Worm (Caenorhabditis elegans) whole organism, late embryonic: Measurements from ENCODE around the gene zip-2.

Experiments
- C08G9.2 ChIP-seq: sonication (generic microtip); optimal IDR thresholded peaks from 2 replicates; lab custom pipeline; 2016; ENCODE audit warnings: mild to moderate bottlenecking, missing genetic modification characterization, moderate library complexity, missing compliant biosample characterization
- C38D4.7 ChIP-seq: fragments of 200-800 bp; sonication (Bioruptor generic); optimal IDR thresholded peaks from 2 replicates; lab custom pipeline; 2018; ENCODE audit warnings: mild to moderate bottlenecking, missing genetic modification characterization, moderate library complexity, missing compliant biosample characterization
- K02D7.2 ChIP-seq: sonication (generic microtip); optimal IDR thresholded peaks from 2 replicates; lab custom pipeline; 2017; ENCODE audit warnings: mild to moderate bottlenecking, missing genetic modification characterization, missing compliant biosample characterization
- T23F11.4 ChIP-seq: fragments of 200-800 bp; sonication (Bioruptor generic); optimal IDR thresholded peaks from 2 replicates; lab custom pipeline; 2018; ENCODE audit warnings: mild to moderate bottlenecking, missing genetic modification characterization, missing compliant biosample characterization
- Y22D7AL.16 ChIP-seq: sonication (generic microtip); optimal IDR thresholded peaks from 2 replicates; lab custom pipeline; 2016; ENCODE audit warnings: missing genetic modification characterization, missing compliant biosample characterization
- ama-1 ChIP-seq: fragments of 150-350 bp; optimal IDR thresholded peaks from 2 replicates; lab custom pipeline; 2014
- ceh-14 ChIP-seq: sonication (generic microtip); optimal IDR thresholded peaks from 2 replicates; lab custom pipeline; 2016; ENCODE audit warnings: missing genotype, missing genetic modification characterization, missing compliant biosample characterization
- ceh-18 ChIP-seq: sonication (generic microtip); optimal IDR thresholded peaks from 2 replicates; lab custom pipeline; 2016; ENCODE audit warnings: missing genetic modification characterization, missing compliant biosample characterization
- ceh-2 ChIP-seq: sonication (generic microtip); optimal IDR thresholded peaks from 2 replicates; lab custom pipeline; 2016; ENCODE audit warnings: missing genotype, missing genetic modification characterization, missing compliant biosample characterization
- ceh-24 ChIP-seq: sonication (generic microtip); optimal IDR thresholded peaks from 2 replicates; lab custom pipeline; 2016; ENCODE audit warnings: mild to moderate bottlenecking, missing genetic modification characterization, missing compliant biosample characterization
- ceh-30 ChIP-seq: fragments of 150-350 bp; optimal IDR thresholded peaks from 2 replicates; lab custom pipeline; 2014; ENCODE audit warnings: missing biosample characterization, missing genetic modification characterization
- ceh-31 ChIP-seq: sonication (generic microtip); optimal IDR thresholded peaks from 2 replicates; lab custom pipeline; 2016; ENCODE audit warnings: missing genetic modification characterization, missing compliant biosample characterization
- ceh-34 ChIP-seq: sonication (generic microtip); optimal IDR thresholded peaks from 2 replicates; lab custom pipeline; 2016; ENCODE audit warnings: mild to moderate bottlenecking, missing genetic modification characterization, missing compliant biosample characterization
- ceh-48 ChIP-seq: sonication (generic microtip); optimal IDR thresholded peaks from 2 replicates; lab custom pipeline; 2016; ENCODE audit warnings: missing genetic modification characterization, inconsistent platforms, missing compliant biosample characterization
- ceh-6 ChIP-seq: fragments of 200-800 bp; sonication (Bioruptor generic); optimal IDR thresholded peaks from 2 replicates; lab custom pipeline; 2018; ENCODE audit warnings: mild to moderate bottlenecking, missing genetic modification characterization, missing compliant biosample characterization
- dmd-4 ChIP-seq: sonication (generic microtip); optimal IDR thresholded peaks from 2 replicates; lab custom pipeline; 2016; ENCODE audit warnings: borderline replicate concordance, missing genetic modification characterization, missing compliant biosample characterization
- dve-1 ChIP-seq: sonication (generic microtip); optimal IDR thresholded peaks from 2 replicates; lab custom pipeline; 2017; ENCODE audit warnings: antibody characterized with exemption, mild to moderate bottlenecking, missing genetic modification characterization, missing compliant biosample characterization
- elt-2 ChIP-seq: sonication (generic microtip); optimal IDR thresholded peaks from 2 replicates; lab custom pipeline; 2016; ENCODE audit warnings: missing genetic modification reagents, missing genetic modification characterization, missing compliant biosample characterization
- elt-4 ChIP-seq: sonication (generic microtip); optimal IDR thresholded peaks from 2 replicates; lab custom pipeline; 2016; ENCODE audit warnings: missing genetic modification characterization, missing compliant biosample characterization
- ets-4 ChIP-seq: sonication (generic microtip); optimal IDR thresholded peaks from 2 replicates; lab custom pipeline; 2016; ENCODE audit warnings: missing genetic modification characterization, missing compliant biosample characterization
- eyg-1 ChIP-seq: sonication (generic microtip); optimal IDR thresholded peaks from 2 replicates; lab custom pipeline; 2016; ENCODE audit warnings: missing genotype, missing genetic modification characterization, missing compliant biosample characterization
- fax-1 ChIP-seq: sonication (generic microtip); optimal IDR thresholded peaks from 2 replicates; lab custom pipeline; 2016; ENCODE audit warnings: missing genotype, missing genetic modification characterization, missing compliant biosample characterization
- fkh-10 ChIP-seq: fragments of 150-350 bp; optimal IDR thresholded peaks from 2 replicates; lab custom pipeline; 2014; ENCODE audit warnings: missing biosample characterization, missing genetic modification reagents, missing genetic modification characterization
- fkh-6 ChIP-seq: sonication (generic microtip); optimal IDR thresholded peaks from 2 replicates; lab custom pipeline; 2016; ENCODE audit warnings: missing genetic modification characterization, missing compliant biosample characterization
- hlh-13 ChIP-seq: fragments of 200-800 bp; sonication (Bioruptor generic); optimal IDR thresholded peaks from 2 replicates; lab custom pipeline; 2018; ENCODE audit warnings: mild to moderate bottlenecking, missing genetic modification characterization, missing compliant biosample characterization
- hlh-15 ChIP-seq: sonication (generic microtip); optimal IDR thresholded peaks from 2 replicates; lab custom pipeline; 2016; ENCODE audit warnings: missing genetic modification characterization, missing compliant biosample characterization
- hlh-6 ChIP-seq: sonication (generic microtip); optimal IDR thresholded peaks from 2 replicates; lab custom pipeline; 2016; ENCODE audit warnings: missing genotype, missing genetic modification characterization, missing compliant biosample characterization
- hlh-8 ChIP-seq: sonication (generic microtip); optimal IDR thresholded peaks from 2 replicates; lab custom pipeline; 2016; ENCODE audit warnings: missing genotype, missing genetic modification characterization, missing compliant biosample characterization
- lin-11 ChIP-seq: fragments of 200-800 bp; sonication (Bioruptor generic); optimal IDR thresholded peaks from 2 replicates; lab custom pipeline; 2018; ENCODE audit warnings: mild to moderate bottlenecking, missing genetic modification characterization, missing compliant biosample characterization
- madf-2 ChIP-seq: sonication (generic microtip); optimal IDR thresholded peaks from 2 replicates; lab custom pipeline; 2017; ENCODE audit warnings: missing genetic modification characterization, missing compliant biosample characterization
- nfya-1 ChIP-seq: sonication (generic microtip); optimal IDR thresholded peaks from 2 replicates; lab custom pipeline; 2017; ENCODE audit warnings: missing genetic modification characterization, mild to moderate bottlenecking, missing compliant biosample characterization, antibody characterized with exemption, moderate library complexity
- nhr-232 ChIP-seq: sonication (generic microtip); optimal IDR thresholded peaks from 2 replicates; lab custom pipeline; 2016; ENCODE audit warnings: missing genetic modification characterization, missing compliant biosample characterization
- npax-4 ChIP-seq: sonication (generic microtip); optimal IDR thresholded peaks from 2 replicates; lab custom pipeline; 2016; ENCODE audit warnings: missing genetic modification characterization, missing compliant biosample characterization
- pag-3 ChIP-seq: sonication (generic microtip); optimal IDR thresholded peaks from 2 replicates; lab custom pipeline; 2016; ENCODE audit warnings: missing compliant biosample characterization, missing genetic modification characterization, borderline replicate concordance
- pat-9 ChIP-seq: fragments of 200-800 bp; sonication (Bioruptor generic); optimal IDR thresholded peaks from 2 replicates; lab custom pipeline; 2018; ENCODE audit warnings: mild to moderate bottlenecking, missing genetic modification characterization, moderate library complexity, missing compliant biosample characterization
- pax-1 ChIP-seq: fragments of 150-350 bp; optimal IDR thresholded peaks from 2 replicates; lab custom pipeline; 2014; ENCODE audit warnings: missing biosample characterization, missing genetic modification characterization
- pha-4 ChIP-seq: fragments of 150-350 bp; optimal IDR thresholded peaks from 2 replicates; lab custom pipeline; 2018; ENCODE audit warnings: missing biosample characterization, missing genetic modification reagents, missing genetic modification characterization
- ref-2 ChIP-seq: sonication (generic microtip); optimal IDR thresholded peaks from 2 replicates; lab custom pipeline; 2016; ENCODE audit warnings: missing genetic modification characterization, missing compliant biosample characterization
- rnt-1 ChIP-seq: sonication (generic microtip); optimal IDR thresholded peaks from 2 replicates; lab custom pipeline; 2016; ENCODE audit warnings: missing genetic modification characterization, missing compliant biosample characterization
- sdc-2 ChIP-seq: sonication (generic microtip); optimal IDR thresholded peaks from 2 replicates; lab custom pipeline; 2016; ENCODE audit warnings: missing genotype, missing genetic modification characterization, missing compliant biosample characterization
- sox-2 ChIP-seq: fragments of 200-800 bp; sonication (Bioruptor generic); IDR thresholded peaks from 2 replicates; pipeline ENCODE4 v1.3.6; 2022; ENCODE audit warnings: missing genetic modification reagents, missing genetic modification characterization, missing compliant biosample characterization
- sox-4 ChIP-seq: sonication (generic microtip); optimal IDR thresholded peaks from 2 replicates; lab custom pipeline; 2017; ENCODE audit warnings: mild to moderate bottlenecking, missing genetic modification characterization, inconsistent platforms, missing compliant biosample characterization
- syd-9 ChIP-seq: sonication (generic microtip); optimal IDR thresholded peaks from 2 replicates; lab custom pipeline; 2016; ENCODE audit warnings: mild to moderate bottlenecking, missing genetic modification characterization, moderate library complexity, missing compliant biosample characterization
- tbx-2 ChIP-seq: sonication (generic microtip); optimal IDR thresholded peaks from 2 replicates; lab custom pipeline; 2016; ENCODE audit warnings: missing genetic modification characterization, missing compliant biosample characterization
- tbx-7 ChIP-seq: sonication (generic microtip); optimal IDR thresholded peaks from 2 replicates; lab custom pipeline; 2016; ENCODE audit warnings: missing genotype, missing genetic modification characterization, missing compliant biosample characterization
- ttx-3 ChIP-seq: sonication (generic microtip); optimal IDR thresholded peaks from 2 replicates; lab custom pipeline; 2016; ENCODE audit warnings: missing genetic modification reagents, missing genetic modification characterization, missing compliant biosample characterization
- unc-3 ChIP-seq, 2 experiments: fragments of 200-800 bp in 1 of 2; sonication (Bioruptor generic) in 1 of 2; sonication (generic microtip) in 1 of 2; conservative IDR thresholded peaks in 1 of 2; optimal IDR thresholded peaks in 1 of 2; 2 replicates each; pipeline versions ENCODE4 v1.3.6 to Lab custom; 2016 to 2022; ENCODE audit warnings: missing compliant biosample characterization in 2 of 2, missing genetic modification characterization in 2 of 2, missing genetic modification reagents in 1 of 2
- unc-55 ChIP-seq: sonication (generic microtip); optimal IDR thresholded peaks from 2 replicates; lab custom pipeline; 2017; ENCODE audit warnings: missing biosample characterization, missing genetic modification reagents, missing genetic modification characterization
- zip-5 ChIP-seq: sonication (generic microtip); optimal IDR thresholded peaks from 2 replicates; lab custom pipeline; 2016; ENCODE audit warnings: missing genetic modification characterization, missing compliant biosample characterization

The zip-2 gene

ce11 chrIII:832855-833504 lies at the start of gene zip-2:
Gene zip-2 (plus strand): TSS chrIII:832982.
- TF ChIP-seq nfya-1 (tag; lab: Kevin White, UChicago): no peak
- peak; percentile 27 for TF ChIP-seq elt-2 (tag; lab: Kevin White, UChicago)

- TF ChIP-seq zip-5 (tag; lab: Kevin White, UChicago): peak; percentile 55
- TF ChIP-seq pha-4 (tag; lab: Kevin White, UChicago): no peak
- TF ChIP-seq dmd-4 (tag; lab: Kevin White, UChicago): no peak
- no peak for TF ChIP-seq hlh-6 (tag; lab: Kevin White, UChicago)
- TF ChIP-seq pag-3 (tag; lab: Kevin White, UChicago): no peak
- TF ChIP-seq ceh-34: no peak
- TF ChIP-seq eyg-1: no peak
- no peak for TF ChIP-seq ama-1
- no peak for TF ChIP-seq T23F11.4 (GFP tag; lab: Kevin White, UChicago)
- peak; percentile 53 for TF ChIP-seq tbx-7 (tag; lab: Kevin White, UChicago)
- peak; percentile 64 for TF ChIP-seq ref-2
- TF ChIP-seq K02D7.2 (tag; lab: Kevin White, UChicago): no peak
- TF ChIP-seq madf-2 (tag; lab: Kevin White, UChicago): no peak
- no peak for TF ChIP-seq Y22D7AL.16
- TF ChIP-seq unc-3 (GFP tag; conservative IDR thresholded peaks at IDR 0.05; lab: Robert Waterston, UW): 0 out of 2 replicates have a peak, but pooled peaks have one; percentile 36
- TF ChIP-seq unc-3 (tag; optimal IDR thresholded peaks at IDR 0.05; lab: Kevin White, UChicago): peak; percentile 23
- no peak for TF ChIP-seq ceh-30
- TF ChIP-seq C08G9.2 (tag; lab: Kevin White, UChicago): peak; percentile 81
- TF ChIP-seq syd-9 (tag; lab: Kevin White, UChicago): no peak
- TF ChIP-seq elt-4 (tag; lab: Kevin White, UChicago): no peak
- peak; percentile 92 for TF ChIP-seq ceh-31 (tag; lab: Kevin White, UChicago)
- peak; percentile 74 for TF ChIP-seq ceh-2 (tag; lab: Kevin White, UChicago)
- peak; percentile 42 for TF ChIP-seq hlh-8 (tag; lab: Kevin White, UChicago)
- no peak for TF ChIP-seq ceh-24 (tag; lab: Kevin White, UChicago)
- no peak for TF ChIP-seq hlh-15 (tag; lab: Kevin White, UChicago)
- TF ChIP-seq ceh-6: no peak
- no peak for TF ChIP-seq npax-4 (tag; lab: Kevin White, UChicago)
- no peak for TF ChIP-seq nhr-232 (tag; lab: Kevin White, UChicago)
- TF ChIP-seq rnt-1 (tag; lab: Kevin White, UChicago): peak; percentile 37
- TF ChIP-seq ceh-18 (tag; lab: Kevin White, UChicago): peak; percentile 11
- peak; percentile 63 for TF ChIP-seq ets-4 (tag; lab: Kevin White, UChicago)
- TF ChIP-seq unc-55 (GFP tag; lab: Kevin White, UChicago): no peak
- peak; percentile 23 for TF ChIP-seq sdc-2
- no peak for TF ChIP-seq lin-11 (tag; lab: Kevin White, UChicago)
- no peak for TF ChIP-seq sox-2
- no peak for TF ChIP-seq fkh-10
- TF ChIP-seq fax-1: peak; percentile 59
- TF ChIP-seq ceh-14 (tag; lab: Kevin White, UChicago): peak; percentile 86
- no peak for TF ChIP-seq dve-1 (tag; lab: Kevin White, UChicago)
- no peak for TF ChIP-seq fkh-6 (tag; lab: Kevin White, UChicago)
- no peak for TF ChIP-seq ttx-3 (tag; lab: Kevin White, UChicago)
- no peak for TF ChIP-seq sox-4 (tag; lab: Kevin White, UChicago)
- TF ChIP-seq tbx-2: peak; percentile 84
- no peak for TF ChIP-seq C38D4.7
- TF ChIP-seq ceh-48: no peak
- no peak for TF ChIP-seq pat-9 (tag; lab: Kevin White, UChicago)
- peak; percentile 71 for TF ChIP-seq elt-2 (tag; lab: Kevin White, UChicago)
- TF ChIP-seq pax-1 (tag; lab: Kevin White, UChicago): peak; percentile 41
- TF ChIP-seq hlh-13 (GFP tag; lab: Kevin White, UChicago): no peak
Observed at ce11 chrIII:783254-783753, 49.5 kb upstream of the zip-2 start, which contains the start of the genes dagl-2 and ppm-1.G. Gene dagl-2 (minus strand): TSS chrIII:783305. Gene ppm-1.G (plus strand): TSS chrIII:783703.
